Fruit fly (Drosophila melanogaster): ENCODE results near the gene CG6980.

The CG6980 gene

dm6 chr3R:24812394-24812793, 5.0 kb downstream of the CG6980 start:
- no peak for TF ChIP-seq lola (GFP tag; optimal IDR thresholded peaks at IDR 0.05)
- no peak for TF ChIP-seq usp (GFP tag; optimal IDR thresholded peaks at IDR 0.05)
- TF ChIP-seq Dfd (GFP tag; optimal IDR thresholded peaks at IDR 0.05), result no peak

dm6 chr3R:24812987-24813636, 5.7 kb downstream of the CG6980 start:
- no peak for TF ChIP-seq ey (GFP tag; optimal IDR thresholded peaks at IDR 0.05)
- TF ChIP-seq pan (optimal IDR thresholded peaks at IDR 0.05), result no peak
- TF ChIP-seq Hr78 (GFP tag; optimal IDR thresholded peaks at IDR 0.05), result no peak
- no peak for TF ChIP-seq woc (GFP tag; optimal IDR thresholded peaks at IDR 0.05)
- TF ChIP-seq OdsH (GFP tag; optimal IDR thresholded peaks at IDR 0.05), result no peak
- no peak for TF ChIP-seq dl (GFP tag; optimal IDR thresholded peaks at IDR 0.05; ENCODE audit: insufficient read depth in 1 of 2, partially characterized antibody in 2 of 2)
- no peak for TF ChIP-seq Sp1 (GFP tag; optimal IDR thresholded peaks at IDR 0.05)
- no peak for TF ChIP-seq dsf (GFP tag; optimal IDR thresholded peaks at IDR 0.05; ENCODE audit: borderline replicate concordance)
- no peak for TF ChIP-seq Dfd (GFP tag; optimal IDR thresholded peaks at IDR 0.05)
- TF ChIP-seq usp (GFP tag; optimal IDR thresholded peaks at IDR 0.05), result no peak
- TF ChIP-seq foxo (GFP tag; optimal IDR thresholded peaks at IDR 0.05), result no peak
- TF ChIP-seq Myc (optimal IDR thresholded peaks at IDR 0.05), result no peak
- TF ChIP-seq dmrt93B (GFP tag; optimal IDR thresholded peaks at IDR 0.05), result no peak
- no peak for TF ChIP-seq HLH106 (tag; optimal IDR thresholded peaks at IDR 0.05)
- TF ChIP-seq Hr83 (GFP tag; optimal IDR thresholded peaks at IDR 0.05; ENCODE audit: poor library complexity, severe bottlenecking), result no peak
- no peak for TF ChIP-seq CrebA (GFP tag; optimal IDR thresholded peaks at IDR 0.05; ENCODE audit: borderline replicate concordance)
- TF ChIP-seq Jra (GFP tag; optimal IDR thresholded peaks at IDR 0.05), result no peak
- no peak for TF ChIP-seq sage (GFP tag; optimal IDR thresholded peaks at IDR 0.05)
- TF ChIP-seq Rel (GFP tag; optimal IDR thresholded peaks at IDR 0.05), result no peak
- TF ChIP-seq Rel (tag; optimal IDR thresholded peaks at IDR 0.05), result no peak

- TF ChIP-seq dl (GFP tag; optimal IDR thresholded peaks at IDR 0.05; ENCODE audit: insufficient read depth in 1 of 2, partially characterized antibody in 2 of 2) (no peak), GATAd (GFP tag; optimal IDR thresholded peaks at IDR 0.05) (peak; percentile 81), Jra (GFP tag; optimal IDR thresholded peaks at IDR 0.05) (no peak), CG32264 (GFP tag; optimal IDR thresholded peaks at IDR 0.05) (peak; percentile 46), CG9705 (GFP tag; optimal IDR thresholded peaks at IDR 0.05) (peak; percentile 55), tai (GFP tag; optimal IDR thresholded peaks at IDR 0.05) (no peak), sv (GFP tag; optimal IDR thresholded peaks at IDR 0.05) (peak; percentile 72), Sp1 (GFP tag; optimal IDR thresholded peaks at IDR 0.05) (peak; percentile 67), brk (GFP tag; optimal IDR thresholded peaks at IDR 0.05) (peak; percentile 89), foxo (GFP tag; optimal IDR thresholded peaks at IDR 0.05) (peak in 1 of 2 experiments; percentile 87), br (GFP tag; optimal IDR thresholded peaks at IDR 0.05) (peak; percentile 67), woc (GFP tag; optimal IDR thresholded peaks at IDR 0.05) (peak; percentile 74), OdsH (GFP tag; optimal IDR thresholded peaks at IDR 0.05) (peak; percentile 64), Hr83 (GFP tag; optimal IDR thresholded peaks at IDR 0.05; ENCODE audit: poor library complexity, severe bottlenecking) (peak; percentile 63), Myc (optimal IDR thresholded peaks at IDR 0.05) (no peak), fru (GFP tag; optimal IDR thresholded peaks at IDR 0.05) (peak; percentile 70), Hr78 (GFP tag; optimal IDR thresholded peaks at IDR 0.05) (no peak), usp (GFP tag; optimal IDR thresholded peaks at IDR 0.05) (no peak), h (GFP tag; optimal IDR thresholded peaks at IDR 0.05) (peak; percentile 81), dmrt93B (GFP tag; optimal IDR thresholded peaks at IDR 0.05) (no peak), rgr (GFP tag; optimal IDR thresholded peaks at IDR 0.05) (peak; percentile 78), psq (GFP tag; optimal IDR thresholded peaks at IDR 0.05) (peak; percentile 59), CrebA (GFP tag; optimal IDR thresholded peaks at IDR 0.05; ENCODE audit: borderline replicate concordance) (no peak), Rel (GFP tag; optimal IDR thresholded peaks at IDR 0.05) (no peak), Rel (tag; optimal IDR thresholded peaks at IDR 0.05) (peak; percentile 36), Hnf4 (GFP tag; optimal IDR thresholded peaks at IDR 0.05) (peak; percentile 89), Abd-B (GFP tag; optimal IDR thresholded peaks at IDR 0.05) (no peak), Dfd (GFP tag; optimal IDR thresholded peaks at IDR 0.05) (no peak), Vsx2 (GFP tag; optimal IDR thresholded peaks at IDR 0.05; ENCODE audit: partially characterized antibody) (no peak), dsf (GFP tag; optimal IDR thresholded peaks at IDR 0.05; ENCODE audit: borderline replicate concordance) (peak; percentile 80), HLH106 (tag; optimal IDR thresholded peaks at IDR 0.05) (peak; percentile 77), ey (GFP tag; optimal IDR thresholded peaks at IDR 0.05) (peak; percentile 79)
These were observed 6.3 kb downstream of the CG6980 start, which contains the start of the genes lili and CG34150 for dm6 chr3R:24813637-24814301. TSS of gene lili (minus strand) at chr3R:24814012. TSS of gene CG34150 (plus strand) at chr3R:24814262.
